Worm (Caenorhabditis elegans) whole organism, L4/young adult: Measurements from ENCODE around the gene metl-1.

Source experiments
- W03F9.2 ChIP-seq: fragments of 150-350 bp; optimal IDR thresholded peaks from 2 replicates; lab custom pipeline; 2014; ENCODE audit warnings: missing biosample characterization, missing genetic modification characterization
- him-1 ChIP-seq: sonication (generic microtip); optimal IDR thresholded peaks from 2 replicates; lab custom pipeline; 2016; ENCODE audit warnings: missing genotype, missing genetic modification reagents, missing genetic modification characterization, missing compliant biosample characterization

- TF ChIP-seq W03F9.2 (tag; lab: Kevin White, UChicago) (no peak), him-1 (tag; lab: Kevin White, UChicago) (no peak)
These were observed 5.7 kb upstream of the metl-1 start, which contains the start of gene W02B12.12 for ce11 chrII:11479076-11479475.
